Worm (Caenorhabditis elegans): Measurements from ENCODE around the gene rab-35.

rab-35 gene

DNA sequence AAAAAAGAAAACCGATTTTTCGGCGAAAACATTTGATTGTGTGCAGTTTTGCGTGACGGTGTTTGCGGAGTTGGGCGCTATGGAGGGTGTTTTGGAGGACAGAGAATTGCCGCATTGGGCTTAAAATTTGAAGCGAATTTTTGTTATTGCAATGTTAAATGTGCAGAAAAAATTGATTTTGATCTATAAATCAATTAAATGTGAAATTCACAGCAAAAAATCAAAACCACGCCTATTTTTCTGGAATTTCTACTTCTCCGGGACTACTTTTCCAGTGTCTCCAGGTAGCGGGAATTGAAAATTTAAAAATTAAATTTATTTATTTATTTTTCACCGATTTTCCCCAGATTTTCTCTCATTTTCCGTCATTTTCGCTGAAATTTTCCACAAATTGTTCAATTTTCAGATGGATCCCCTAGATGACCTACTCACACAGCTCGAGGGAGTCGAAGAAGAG lies 5.8 kb upstream of the rab-35 start, which contains the start of gene mcm-10 (continued):
- TF ChIP-seq ceh-2 (tag; optimal IDR thresholded peaks at IDR 0.05) (peak; percentile 93), elt-2 (tag; optimal IDR thresholded peaks at IDR 0.05) (peak; percentile 83), npax-4 (tag; optimal IDR thresholded peaks at IDR 0.05) (peak; percentile 19), ceh-18 (tag; optimal IDR thresholded peaks at IDR 0.05) (peak; percentile 79), unc-86 (tag; optimal IDR thresholded peaks at IDR 0.05) (peak; percentile 85), rnt-1 (tag; optimal IDR thresholded peaks at IDR 0.05) (peak; percentile 95), hlh-13 (GFP tag; optimal IDR thresholded peaks at IDR 0.05) (no peak), lim-6 (tag; optimal IDR thresholded peaks at IDR 0.05) (peak; percentile 82), pros-1 (tag; optimal IDR thresholded peaks at IDR 0.05) (no peak), pax-1 (tag; optimal IDR thresholded peaks at IDR 0.05) (no peak), ceh-19 (GFP tag; optimal IDR thresholded peaks at IDR 0.05) (peak; percentile 66), ceh-14 (tag; optimal IDR thresholded peaks at IDR 0.05) (peak; percentile 94), pha-4 (tag; optimal IDR thresholded peaks at IDR 0.05) (no peak), ztf-16 (tag; optimal IDR thresholded peaks at IDR 0.05) (peak; percentile 83), ceh-34 (tag; optimal IDR thresholded peaks at IDR 0.05) (peak; percentile 78), lin-11 (tag; optimal IDR thresholded peaks at IDR 0.05) (no peak), elt-4 (tag; optimal IDR thresholded peaks at IDR 0.05) (no peak), hlh-30 (tag; optimal IDR thresholded peaks at IDR 0.05; ENCODE audit: insufficient read depth) (no peak), K02D7.2 (tag; optimal IDR thresholded peaks at IDR 0.05) (no peak), mec-3 (tag; optimal IDR thresholded peaks at IDR 0.05; ENCODE audit: borderline replicate concordance) (peak; percentile 45)

DNA sequence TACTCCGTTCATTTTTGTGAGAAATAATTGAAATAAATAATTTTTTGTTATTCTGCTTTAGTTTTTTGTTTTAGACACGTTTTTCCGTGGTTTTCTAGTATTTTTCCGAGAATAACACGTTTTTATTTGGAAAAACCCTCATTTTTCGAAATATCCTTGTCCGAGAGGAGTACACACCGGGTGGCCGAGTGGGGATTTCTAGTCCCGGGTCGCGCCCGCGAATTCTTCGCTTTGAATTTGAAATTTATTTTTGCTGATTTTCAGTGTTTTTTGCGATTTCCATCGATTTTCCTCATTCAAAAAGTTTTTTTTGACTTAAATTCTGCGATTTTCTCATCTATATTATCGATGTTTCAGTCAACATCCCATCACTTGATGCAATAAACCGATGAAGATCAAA lies 20.8 kb downstream of the rab-35 start, which contains the start of the genes gly-9, mib-1 and smc-3:
gly-9 (minus strand) TSS at position 27 of the 400 bp plus-strand sequence.
mib-1 (minus strand) TSS at position 123 of the 400 bp plus-strand sequence.
smc-3 (plus strand) TSS at position 351 of the 400 bp plus-strand sequence.
- TF ChIP-seq unc-42 (tag; optimal IDR thresholded peaks at IDR 0.05) (peak; percentile 35), ceh-22 (tag; optimal IDR thresholded peaks at IDR 0.05) (no peak), fkh-10 (GFP tag; optimal IDR thresholded peaks at IDR 0.05) (no peak), ceh-9 (tag; optimal IDR thresholded peaks at IDR 0.05) (no peak), hlh-30 (tag; optimal IDR thresholded peaks at IDR 0.05; ENCODE audit: insufficient read depth) (no peak), elt-4 (tag; optimal IDR thresholded peaks at IDR 0.05) (no peak), che-1 (tag; optimal IDR thresholded peaks at IDR 0.05) (no peak), nhr-11 (tag; optimal IDR thresholded peaks at IDR 0.05) (no peak), ceh-6 (GFP tag; optimal IDR thresholded peaks at IDR 0.05) (no peak), odd-2 (tag; optimal IDR thresholded peaks at IDR 0.05) (no peak), tbx-7 (tag; optimal IDR thresholded peaks at IDR 0.05) (peak; percentile 84), pha-4 (tag; optimal IDR thresholded peaks at IDR 0.05) (no peak), lim-6 (tag; optimal IDR thresholded peaks at IDR 0.05) (peak; percentile 54), eyg-1 (tag; optimal IDR thresholded peaks at IDR 0.05) (no peak), pat-9 (tag; optimal IDR thresholded peaks at IDR 0.05) (no peak), unc-3 (GFP tag; conservative IDR thresholded peaks at IDR 0.05) (no peak), unc-3 (tag; optimal IDR thresholded peaks at IDR 0.05) (no peak), K09A11.1 (tag; optimal IDR thresholded peaks at IDR 0.05; ENCODE audit: insufficient read depth) (no peak), ceh-48 (tag; optimal IDR thresholded peaks at IDR 0.05) (no peak), ceh-31 (tag; optimal IDR thresholded peaks at IDR 0.05) (peak; percentile 96), madf-2 (tag; optimal IDR thresholded peaks at IDR 0.05) (no peak), F13H6.1 (tag; optimal IDR thresholded peaks at IDR 0.05) (peak; percentile 38), ahr-1 (tag; optimal IDR thresholded peaks at IDR 0.05) (no peak), unc-86 (tag; optimal IDR thresholded peaks at IDR 0.05) (no peak), ref-2 (tag; optimal IDR thresholded peaks at IDR 0.05) (peak; percentile 82), fax-1 (tag; optimal IDR thresholded peaks at IDR 0.05) (peak; percentile 5), dve-1 (tag; optimal IDR thresholded peaks at IDR 0.05) (no peak), pag-3 (tag; optimal IDR thresholded peaks at IDR 0.05; ENCODE audit: borderline replicate concordance) (no peak), mec-3 (tag; optimal IDR thresholded peaks at IDR 0.05; ENCODE audit: borderline replicate concordance) (peak; percentile 64), ets-4 (tag; optimal IDR thresholded peaks at IDR 0.05) (peak; percentile 88), pax-1 (tag; optimal IDR thresholded peaks at IDR 0.05) (no peak), ceh-34 (tag; optimal IDR thresholded peaks at IDR 0.05) (peak; percentile 32), ceh-45 (GFP tag; IDR thresholded peaks at IDR 0.05) (no peak), zip-5 (tag; optimal IDR thresholded peaks at IDR 0.05) (peak; percentile 43), lin-11 (tag; optimal IDR thresholded peaks at IDR 0.05) (no peak), K02D7.2 (tag; optimal IDR thresholded peaks at IDR 0.05) (no peak), fkh-6 (tag; optimal IDR thresholded peaks at IDR 0.05) (peak; percentile 53), elt-2 (tag; optimal IDR thresholded peaks at IDR 0.05) (peak; percentile 60), sox-4 (tag; optimal IDR thresholded peaks at IDR 0.05) (no peak), nfya-1 (tag; optimal IDR thresholded peaks at IDR 0.05) (peak; percentile 3), syd-9 (tag; optimal IDR thresholded peaks at IDR 0.05) (no peak), ceh-18 (tag; optimal IDR thresholded peaks at IDR 0.05) (no peak)
